Worm (Caenorhabditis elegans): Measurements from ENCODE around the gene copd-1.

ce11 chrIII:6646898-6647297 lies 22.1 kb upstream of the copd-1 start:
- TF ChIP-seq nhr-28 (tag; optimal IDR thresholded peaks at IDR 0.05) (no peak), elt-3 (tag; optimal IDR thresholded peaks at IDR 0.05) (no peak)

Measured in whole organism, mixed stage, embryonic.